Fruit fly (Drosophila melanogaster): ENCODE data around the gene Setd3.
A peak's percentile ranks its signal among the peaks of the same experiment; 100 is the strongest.

Gene Setd3

DNA sequence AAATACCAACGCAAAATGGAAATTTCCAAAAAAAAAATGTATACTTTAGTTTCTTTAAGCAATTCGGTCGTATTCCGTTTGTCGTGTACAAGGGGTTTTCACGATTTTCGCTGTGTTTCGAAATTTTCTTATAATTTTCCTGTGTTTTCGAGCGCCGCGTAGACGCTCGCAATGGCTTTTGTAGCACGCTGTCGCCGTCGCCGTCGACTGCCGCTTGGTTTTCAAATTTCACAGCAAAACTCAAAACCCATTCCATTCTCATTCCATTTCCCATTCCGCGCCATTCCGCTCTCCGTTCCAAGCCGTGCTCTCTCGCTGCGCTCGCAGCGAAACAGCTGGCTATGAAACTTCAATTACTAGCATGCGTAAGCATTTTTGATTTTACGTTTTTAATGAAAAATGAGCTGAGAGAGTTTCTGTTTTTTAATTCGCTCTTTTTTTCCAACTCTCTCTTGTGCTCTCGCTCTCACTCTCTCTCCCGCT lies 13.0 kb upstream of the Setd3 start (continued):
- no peak for TF ChIP-seq bigmax (GFP tag; optimal IDR thresholded peaks at IDR 0.05)
- TF ChIP-seq CG10543 (GFP tag; optimal IDR thresholded peaks at IDR 0.05) = no peak
- no peak for TF ChIP-seq CG3407 (GFP tag; optimal IDR thresholded peaks at IDR 0.05)
- TF ChIP-seq NK7.1 (GFP tag; optimal IDR thresholded peaks at IDR 0.05) = no peak
- peak; percentile 43; the same call in 1 of the 3 replicates for TF ChIP-seq ken (GFP tag; IDR thresholded peaks at IDR 0.05)
- TF ChIP-seq CG13296 (GFP tag; optimal IDR thresholded peaks at IDR 0.05) = no peak
- TF ChIP-seq MTF-1 (GFP tag; optimal IDR thresholded peaks at IDR 0.05; ENCODE audit: borderline replicate concordance) = no peak
- peak; percentile 46 for TF ChIP-seq vvl (GFP tag; IDR thresholded peaks at IDR 0.05)
- TF ChIP-seq Fer1 (GFP tag; optimal IDR thresholded peaks at IDR 0.05) = no peak
- TF ChIP-seq chinmo (GFP tag; IDR thresholded peaks at IDR 0.05; ENCODE audit: partially characterized antibody) = 0 out of 4 replicates have a peak, but pooled peaks have one; percentile 57
- TF ChIP-seq chn (GFP tag; optimal IDR thresholded peaks at IDR 0.05) = no peak
- TF ChIP-seq sob (GFP tag; IDR thresholded peaks at IDR 0.05) = 0 out of 2 replicates have a peak, but pooled peaks have one; percentile 13
- no peak for TF ChIP-seq Kr (GFP tag; optimal IDR thresholded peaks at IDR 0.05)
- no peak for TF ChIP-seq Doc2 (GFP tag; IDR thresholded peaks at IDR 0.05)
- no peak for TF ChIP-seq Lpt (GFP tag; optimal IDR thresholded peaks at IDR 0.05)
- no peak for TF ChIP-seq CG6683 (GFP tag; optimal IDR thresholded peaks at IDR 0.05)
- TF ChIP-seq CG17328 (GFP tag; IDR thresholded peaks at IDR 0.05) = 0 out of 2 replicates have a peak, but pooled peaks have one; percentile 14
- TF ChIP-seq tll (GFP tag; optimal IDR thresholded peaks at IDR 0.05) = no peak
- TF ChIP-seq Asciz (GFP tag; optimal IDR thresholded peaks at IDR 0.05) = no peak
- no peak for TF ChIP-seq ERR (GFP tag; optimal IDR thresholded peaks at IDR 0.05)
- TF ChIP-seq dysf (GFP tag; IDR thresholded peaks at IDR 0.05) = no peak
- TF ChIP-seq Doc3 (GFP tag; IDR thresholded peaks at IDR 0.05; ENCODE audit: partially characterized antibody) = no peak
- TF ChIP-seq Hand (GFP tag; optimal IDR thresholded peaks at IDR 0.05) = no peak
- TF ChIP-seq CG9437 (GFP tag; optimal IDR thresholded peaks at IDR 0.05) = no peak
- no peak for TF ChIP-seq CG30403 (GFP tag; optimal IDR thresholded peaks at IDR 0.05)
- TF ChIP-seq CG3838 (GFP tag; optimal IDR thresholded peaks at IDR 0.05) = no peak
- no peak for TF ChIP-seq Bdp1 (GFP tag; optimal IDR thresholded peaks at IDR 0.05)
- no peak for TF ChIP-seq Ravus (GFP tag; IDR thresholded peaks at IDR 0.05)
- no peak for TF ChIP-seq CG12155 (GFP tag; optimal IDR thresholded peaks at IDR 0.05)
- no peak for TF ChIP-seq sd (tag; optimal IDR thresholded peaks at IDR 0.05)
- no peak for TF ChIP-seq croc (GFP tag; conservative IDR thresholded peaks at IDR 0.05)
- TF ChIP-seq CG8478 (optimal IDR thresholded peaks at IDR 0.05) = no peak
- TF ChIP-seq Myb (GFP tag; optimal IDR thresholded peaks at IDR 0.05) = no peak
- TF ChIP-seq CG15073 (GFP tag; optimal IDR thresholded peaks at IDR 0.05) = no peak
- no peak for TF ChIP-seq hth (optimal IDR thresholded peaks at IDR 0.05)
- peak; percentile 41; the same call in 1 of the 3 replicates for TF ChIP-seq z (GFP tag; IDR thresholded peaks at IDR 0.05)
- TF ChIP-seq H2.0 (GFP tag; IDR thresholded peaks at IDR 0.05) = no peak
- TF ChIP-seq Hsf (GFP tag; optimal IDR thresholded peaks at IDR 0.05) = no peak
- TF ChIP-seq CG34224 (GFP tag; IDR thresholded peaks at IDR 0.05; ENCODE audit: partially characterized antibody) = no peak
- TF ChIP-seq inv (GFP tag; IDR thresholded peaks at IDR 0.05; ENCODE audit: partially characterized antibody) = no peak
- no peak for TF ChIP-seq odd (GFP tag; optimal IDR thresholded peaks at IDR 0.05)
- TF ChIP-seq Ptx1 (GFP tag; IDR thresholded peaks at IDR 0.05) = no peak
- no peak for TF ChIP-seq ro (GFP tag; IDR thresholded peaks at IDR 0.05)
- TF ChIP-seq ac (GFP tag; optimal IDR thresholded peaks at IDR 0.05) = no peak
- no peak for TF ChIP-seq peb (GFP tag; IDR thresholded peaks at IDR 0.05)
- TF ChIP-seq CG4730 (GFP tag; IDR thresholded peaks at IDR 0.05) = no peak
- TF ChIP-seq CG9609 (GFP tag; optimal IDR thresholded peaks at IDR 0.05) = no peak
- no peak for TF ChIP-seq CG13624 (GFP tag; optimal IDR thresholded peaks at IDR 0.05)
- no peak for TF ChIP-seq CG15696 (tag; optimal IDR thresholded peaks at IDR 0.05)
- TF ChIP-seq CG12391 (tag; optimal IDR thresholded peaks at IDR 0.05) = peak; percentile 9
- no peak for TF ChIP-seq CG34422 (GFP tag; IDR thresholded peaks at IDR 0.05)
- TF ChIP-seq klu (GFP tag; IDR thresholded peaks at IDR 0.05) = no peak
